Worm (Caenorhabditis elegans) whole organism, mixed stage, embryonic: Measurements from ENCODE around the gene F52E1.9.

Experiments
- lin-32 ChIP-seq: fragments of 200-800 bp; sonication (Bioruptor generic); optimal IDR thresholded peaks from 2 replicates; lab custom pipeline; 2018; ENCODE audit warnings: mild to moderate bottlenecking, missing genetic modification characterization, missing compliant biosample characterization
- nhr-2 ChIP-seq: fragments of 150-350 bp; optimal IDR thresholded peaks from 2 replicates; lab custom pipeline; 2014; ENCODE audit warnings: missing biosample characterization, missing genetic modification characterization
- nhr-28 ChIP-seq: fragments of 150-350 bp; optimal IDR thresholded peaks from 2 replicates; lab custom pipeline; 2014; ENCODE audit warnings: missing biosample characterization, missing genetic modification characterization
- ztf-11 ChIP-seq: fragments of 150-350 bp; optimal IDR thresholded peaks from 2 replicates; lab custom pipeline; 2014; ENCODE audit warnings: missing biosample characterization, missing genetic modification characterization

DNA sequence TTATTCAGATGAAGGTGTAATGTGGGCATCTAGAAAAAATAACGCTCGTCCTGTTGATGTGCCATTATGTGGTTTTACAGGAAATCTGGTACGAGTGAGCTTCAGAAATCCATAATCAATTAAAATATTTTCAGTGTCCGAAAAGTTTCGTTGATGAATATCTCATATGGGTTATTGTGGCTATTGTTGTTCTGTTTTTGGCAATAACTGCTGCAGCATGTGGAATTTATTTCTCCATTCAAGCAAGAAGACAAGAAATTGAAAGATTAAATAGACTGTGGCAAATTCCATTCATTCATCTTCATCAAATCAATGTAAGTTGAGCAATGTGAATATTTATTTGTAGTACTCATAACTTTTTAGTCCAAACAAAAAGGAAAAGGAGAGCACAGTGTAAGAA, 13.2 kb downstream of the F52E1.9 start:
- TF ChIP-seq ztf-11 (tag; lab: Kevin White, UChicago) (no peak), nhr-28 (tag; lab: Kevin White, UChicago) (no peak), nhr-2 (tag; lab: Kevin White, UChicago) (no peak), lin-32 (no peak)
